Worm (Caenorhabditis elegans) whole organism, early embryonic: ENCODE measurements around the gene fbxb-44.

ENCODE experiments used
- aly-1 ChIP-seq: sonication (generic microtip); optimal IDR thresholded peaks from 2 replicates; lab custom pipeline; 2016; ENCODE audit warnings: missing genetic modification characterization, missing compliant biosample characterization
- ama-1 ChIP-seq: fragments of 150-350 bp; optimal IDR thresholded peaks from 2 replicates; lab custom pipeline; 2014
- ceh-36 ChIP-seq: sonication (generic microtip); optimal IDR thresholded peaks from 2 replicates; lab custom pipeline; 2016; ENCODE audit warnings: missing genetic modification characterization, inconsistent platforms, missing compliant biosample characterization
- ets-7 ChIP-seq: sonication (generic microtip); optimal IDR thresholded peaks from 2 replicates; lab custom pipeline; 2016; ENCODE audit warnings: missing genotype, missing genetic modification characterization, missing compliant biosample characterization
- flt-1 ChIP-seq: fragments of 200-800 bp; sonication (Bioruptor generic); IDR thresholded peaks from 2 replicates; pipeline ENCODE4 v1.3.6; 2022; ENCODE audit warnings: missing genetic modification characterization, missing compliant biosample characterization
- hnd-1 ChIP-seq: sonication (generic microtip); optimal IDR thresholded peaks from 2 replicates; lab custom pipeline; 2016; ENCODE audit warnings: missing genetic modification characterization, missing compliant biosample characterization
- pes-1 ChIP-seq: fragments of 200-800 bp; sonication (Bioruptor generic); IDR thresholded peaks from 2 replicates; pipeline ENCODE4 v1.3.6; 2022; ENCODE audit warnings: missing genetic modification reagents, missing genetic modification characterization, missing compliant biosample characterization

- no peak for TF ChIP-seq aly-1
- TF ChIP-seq hnd-1 = no peak
- TF ChIP-seq ets-7 = no peak
- no peak for TF ChIP-seq ama-1
- no peak for TF ChIP-seq flt-1 (GFP tag; lab: Robert Waterston, UW)
- no peak for TF ChIP-seq pes-1 (GFP tag; lab: Robert Waterston, UW)
- TF ChIP-seq ceh-36 (tag; lab: Kevin White, UChicago) = no peak
Observed at ce11 chrII:1521956-1522355, 16.7 kb upstream of the fbxb-44 start.
